Worm (Caenorhabditis elegans) whole organism, L4 larva: Measurements from ENCODE around the gene C04E7.3.

ENCODE experiments used
- D1046.2 ChIP-seq: fragments of 200-800 bp; sonication (Bioruptor generic); IDR thresholded peaks from 2 replicates; pipeline ENCODE4 v1.3.6; 2022; ENCODE audit warnings: missing genetic modification characterization, missing compliant biosample characterization
- F10B5.3 ChIP-seq: sonication (generic microtip); optimal IDR thresholded peaks from 2 replicates; lab custom pipeline; 2016; ENCODE audit warnings: mild to moderate bottlenecking, missing genetic modification characterization, missing compliant biosample characterization
- F26F4.8 ChIP-seq: fragments of 200-800 bp; sonication (Bioruptor generic); conservative IDR thresholded peaks from 2 replicates; pipeline ENCODE4 v1.3.6; 2022; ENCODE audit warnings: missing genetic modification characterization, missing compliant biosample characterization
- T20F7.1 ChIP-seq: fragments of 200-800 bp; sonication (Bioruptor generic); optimal IDR thresholded peaks from 2 replicates; lab custom pipeline; 2018; ENCODE audit warnings: mild to moderate bottlenecking, missing genetic modification characterization, missing compliant biosample characterization
- T26A8.4 ChIP-seq: fragments of 200-800 bp; sonication (Bioruptor generic); IDR thresholded peaks from 2 replicates; pipeline ENCODE4 v1.3.6; 2022; ENCODE audit warnings: missing genetic modification characterization, missing compliant biosample characterization
- Y105C5A.15 ChIP-seq: fragments of 200-800 bp; sonication (Bioruptor generic); IDR thresholded peaks from 2 replicates; pipeline ENCODE4 v1.3.6; 2022; ENCODE audit warnings: missing genetic modification characterization, missing compliant biosample characterization
- ZK337.2 ChIP-seq: fragments of 200-800 bp; sonication (Bioruptor generic); IDR thresholded peaks from 2 replicates; pipeline ENCODE4 v1.3.6; 2022; ENCODE audit warnings: missing genetic modification reagents, missing genetic modification characterization, missing compliant biosample characterization
- ZK546.5 ChIP-seq, 2 experiments: sonication (generic microtip); optimal IDR thresholded peaks; 2 replicates each; lab custom pipeline; 2017; ENCODE audit warnings: missing biosample characterization in 2 of 2, missing genetic modification characterization in 2 of 2
- aha-1 ChIP-seq: fragments of 150-350 bp; peaks from one replicate; lab custom pipeline; 2014; ENCODE audit warnings: missing biosample characterization, missing genetic modification characterization
- ama-1 ChIP-seq: fragments of 150-350 bp; optimal IDR thresholded peaks from 2 replicates; lab custom pipeline; 2014; ENCODE audit warnings: inconsistent platforms, mixed read lengths
- arid-1 ChIP-seq: fragments of 200-800 bp; sonication (Bioruptor generic); conservative IDR thresholded peaks from 2 replicates; pipeline ENCODE4 v1.3.6; 2022; ENCODE audit warnings: missing genetic modification reagents, missing genetic modification characterization, missing compliant biosample characterization
- attf-4 ChIP-seq: sonication (generic microtip); optimal IDR thresholded peaks from 3 replicates; lab custom pipeline; 2017; ENCODE audit warnings: missing biosample characterization, missing genetic modification characterization
- ceh-20 ChIP-seq: fragments of 200-800 bp; sonication (Bioruptor generic); IDR thresholded peaks from 2 replicates; pipeline ENCODE4 v1.3.6; 2022; ENCODE audit warnings: missing genetic modification reagents, missing genetic modification characterization, missing compliant biosample characterization
- ceh-28 ChIP-seq: fragments of 150-350 bp; optimal IDR thresholded peaks from 2 replicates; lab custom pipeline; 2014; ENCODE audit warnings: missing biosample characterization, missing genetic modification reagents, missing genetic modification characterization
- ceh-32 ChIP-seq: sonication (generic microtip); optimal IDR thresholded peaks from 2 replicates; lab custom pipeline; 2016; ENCODE audit warnings: mild to moderate bottlenecking, missing genetic modification characterization, missing compliant biosample characterization; ENCODE audit not compliant: poor library complexity
- ctbp-1 ChIP-seq: fragments of 200-800 bp; sonication (Bioruptor generic); IDR thresholded peaks from 2 replicates; pipeline ENCODE4 v1.3.6; 2022; ENCODE audit warnings: missing genetic modification reagents, missing genetic modification characterization, missing compliant biosample characterization
- daf-12 ChIP-seq: fragments of 150-350 bp; optimal IDR thresholded peaks from 2 replicates; lab custom pipeline; 2014; ENCODE audit warnings: missing biosample characterization, missing genetic modification reagents, missing genetic modification characterization
- dmd-6 ChIP-seq: fragments of 200-800 bp; sonication (Bioruptor generic); IDR thresholded peaks from 2 replicates; pipeline ENCODE4 v1.3.6; 2022; ENCODE audit warnings: missing genetic modification reagents, missing genetic modification characterization, missing compliant biosample characterization
- dmd-9 ChIP-seq: fragments of 200-800 bp; sonication (Bioruptor generic); IDR thresholded peaks from 2 replicates; pipeline ENCODE4 v1.3.6; 2022; ENCODE audit warnings: missing genetic modification reagents, missing genetic modification characterization, missing compliant biosample characterization
- dpl-1 ChIP-seq: fragments of 150-350 bp; optimal IDR thresholded peaks from 2 replicates; lab custom pipeline; 2014; ENCODE audit warnings: missing biosample characterization, missing genetic modification reagents, missing genetic modification characterization
- egl-43 ChIP-seq: fragments of 200-800 bp; sonication (Bioruptor generic); IDR thresholded peaks from 2 replicates; pipeline ENCODE4 v1.3.6; 2022; ENCODE audit warnings: missing genetic modification reagents, missing genetic modification characterization, missing compliant biosample characterization
- gei-8 ChIP-seq: fragments of 200-800 bp; sonication (Bioruptor generic); optimal IDR thresholded peaks from 2 replicates; lab custom pipeline; 2018; ENCODE audit warnings: mild to moderate bottlenecking, missing genetic modification characterization, missing compliant biosample characterization
- hif-1 ChIP-seq, 2 experiments: sonication (generic microtip); optimal IDR thresholded peaks; 2 replicates each; lab custom pipeline; 2016 to 2017; ENCODE audit warnings: missing compliant biosample characterization in 2 of 2, missing genetic modification characterization in 2 of 2, missing genetic modification reagents in 2 of 2, missing genotype in 2 of 2, mild to moderate bottlenecking in 1 of 2
- hlh-30 ChIP-seq: sonication (generic microtip); optimal IDR thresholded peaks from 2 replicates; lab custom pipeline; 2017; ENCODE audit warnings: antibody characterized with exemption, mild to moderate bottlenecking, missing genetic modification characterization, missing compliant biosample characterization; ENCODE audit not compliant: insufficient read depth
- lin-15B ChIP-seq: fragments of 150-350 bp; sonication (generic microtip); optimal IDR thresholded peaks from 3 replicates; lab custom pipeline; 2014; ENCODE audit warnings: missing biosample characterization, missing genetic modification characterization
- lir-3 ChIP-seq: sonication (generic microtip); optimal IDR thresholded peaks from 2 replicates; lab custom pipeline; 2016; ENCODE audit warnings: mild to moderate bottlenecking, missing genetic modification characterization, missing compliant biosample characterization
- mdt-29 ChIP-seq: fragments of 200-800 bp; sonication (Bioruptor generic); IDR thresholded peaks from 2 replicates; pipeline ENCODE4 v1.3.6; 2022; ENCODE audit warnings: missing genetic modification reagents, missing genetic modification characterization, missing compliant biosample characterization
- nhr-10 ChIP-seq: fragments of 150-350 bp; optimal IDR thresholded peaks from 2 replicates; lab custom pipeline; 2014; ENCODE audit warnings: missing biosample characterization, missing genetic modification characterization
- nhr-11 ChIP-seq: fragments of 150-350 bp; optimal IDR thresholded peaks from 2 replicates; lab custom pipeline; 2014; ENCODE audit warnings: missing biosample characterization, missing genetic modification characterization
- nhr-25 ChIP-seq: sonication (generic microtip); optimal IDR thresholded peaks from 2 replicates; lab custom pipeline; 2017; ENCODE audit warnings: missing genetic modification characterization, mild to moderate bottlenecking, missing compliant biosample characterization, antibody characterized with exemption, moderate library complexity, borderline replicate concordance; ENCODE audit not compliant: insufficient read depth
- nhr-28 ChIP-seq: fragments of 150-350 bp; optimal IDR thresholded peaks from 2 replicates; lab custom pipeline; 2014; ENCODE audit warnings: missing biosample characterization, missing genetic modification characterization
- nhr-41 ChIP-seq: fragments of 200-800 bp; sonication (Bioruptor generic); IDR thresholded peaks from 2 replicates; pipeline ENCODE4 v1.3.6; 2022; ENCODE audit warnings: missing genetic modification reagents, missing genetic modification characterization, missing compliant biosample characterization
- nhr-6 ChIP-seq: fragments of 150-350 bp; optimal IDR thresholded peaks from 2 replicates; lab custom pipeline; 2014; ENCODE audit warnings: missing biosample characterization, missing genetic modification characterization
- nhr-77 ChIP-seq: fragments of 150-350 bp; optimal IDR thresholded peaks from 2 replicates; lab custom pipeline; 2014; ENCODE audit warnings: missing biosample characterization, missing genetic modification characterization
- pha-4 ChIP-seq, 2 experiments: fragments of 150-350 bp in 1 of 2; fragments of 200-800 bp in 1 of 2; sonication (Bioruptor generic) in 1 of 2; IDR thresholded peaks in 1 of 2; optimal IDR thresholded peaks in 1 of 2; 2 replicates each; pipeline versions ENCODE4 v1.3.6 to Lab custom; 2014 to 2022; ENCODE audit warnings: missing genetic modification characterization in 2 of 2, missing genetic modification reagents in 2 of 2, missing biosample characterization in 1 of 2, missing compliant biosample characterization in 1 of 2
- php-3 ChIP-seq: fragments of 200-800 bp; sonication (Bioruptor generic); IDR thresholded peaks from 2 replicates; pipeline ENCODE4 v1.3.6; 2022; ENCODE audit warnings: missing genetic modification reagents, missing genetic modification characterization, missing compliant biosample characterization
- saeg-2 ChIP-seq: fragments of 200-800 bp; sonication (Bioruptor generic); IDR thresholded peaks from 2 replicates; pipeline ENCODE4 v1.3.6; 2022; ENCODE audit warnings: missing genetic modification reagents, missing genetic modification characterization, missing compliant biosample characterization
- set-16 ChIP-seq: fragments of 200-800 bp; sonication (Bioruptor generic); IDR thresholded peaks from 2 replicates; pipeline ENCODE4 v1.3.6; 2022; ENCODE audit warnings: missing genetic modification reagents, missing genetic modification characterization, missing compliant biosample characterization
- skn-1 ChIP-seq: fragments of 150-350 bp; optimal IDR thresholded peaks from 2 replicates; lab custom pipeline; 2014; ENCODE audit warnings: missing biosample characterization, missing genetic modification characterization
- snpc-4 ChIP-seq: fragments of 150-350 bp; optimal IDR thresholded peaks from 2 replicates; lab custom pipeline; 2014; ENCODE audit warnings: missing biosample characterization, missing genetic modification characterization
- spr-3 ChIP-seq: fragments of 200-800 bp; sonication (Bioruptor generic); optimal IDR thresholded peaks from 2 replicates; lab custom pipeline; 2018; ENCODE audit warnings: mild to moderate bottlenecking, missing genetic modification characterization, missing compliant biosample characterization
- tag-97 ChIP-seq: fragments of 200-800 bp; sonication (Bioruptor generic); IDR thresholded peaks from 2 replicates; pipeline ENCODE4 v1.3.6; 2022; ENCODE audit warnings: missing genetic modification characterization, missing compliant biosample characterization
- tra-1 ChIP-seq: fragments of 200-800 bp; sonication (Bioruptor generic); IDR thresholded peaks from 2 replicates; pipeline ENCODE4 v1.3.6; 2022; ENCODE audit warnings: missing genetic modification reagents, missing genetic modification characterization, missing compliant biosample characterization
- unc-62 ChIP-seq, 3 experiments: fragments of 150-350 bp in 1 of 3; sonication (generic microtip); optimal IDR thresholded peaks in 2 of 3; peaks in 1 of 3; 1 replicate in 1 of 3; 2 replicates in 2 of 3; lab custom pipeline; 2014 to 2017; ENCODE audit warnings: missing biosample characterization in 3 of 3, missing genetic modification characterization in 3 of 3, missing genetic modification reagents in 3 of 3, missing genotype in 1 of 3
- vab-7 ChIP-seq: fragments of 200-800 bp; sonication (Bioruptor generic); IDR thresholded peaks from 2 replicates; pipeline ENCODE4 v1.3.6; 2022; ENCODE audit warnings: missing genetic modification reagents, missing genetic modification characterization, missing compliant biosample characterization
- zfp-2 ChIP-seq: sonication (generic microtip); optimal IDR thresholded peaks from 2 replicates; lab custom pipeline; 2016; ENCODE audit warnings: mild to moderate bottlenecking, missing genetic modification characterization, missing compliant biosample characterization
- zip-2 ChIP-seq: fragments of 150-350 bp; optimal IDR thresholded peaks from 2 replicates; lab custom pipeline; 2014; ENCODE audit warnings: missing biosample characterization, missing genetic modification characterization
- ztf-7 ChIP-seq: fragments of 150-350 bp; optimal IDR thresholded peaks from 2 replicates; lab custom pipeline; 2014; ENCODE audit warnings: missing biosample characterization, missing genetic modification characterization

C04E7.3 gene

ce11 chrX:357792-358191, 10.8 kb upstream of the C04E7.3 start, which contains the start of gene C04E7.1:
Gene C04E7.1, plus strand, starts transcription at chrX:358092.
- no peak for TF ChIP-seq pha-4 (GFP tag; IDR thresholded peaks at IDR 0.05; lab: Robert Waterston, UW)
- TF ChIP-seq pha-4 (tag; optimal IDR thresholded peaks at IDR 0.05; lab: Kevin White, UChicago) = no peak
- TF ChIP-seq vab-7 (GFP tag; lab: Robert Waterston, UW) = no peak
- no peak for TF ChIP-seq nhr-10 (tag; lab: Kevin White, UChicago)
- TF ChIP-seq ceh-28 (tag; lab: Kevin White, UChicago) = no peak
- TF ChIP-seq F10B5.3 (tag; lab: Kevin White, UChicago) = no peak
- TF ChIP-seq spr-3 (GFP tag; lab: Kevin White, UChicago) = no peak
- no peak for TF ChIP-seq T26A8.4 (GFP tag; lab: Robert Waterston, UW)
- no peak for TF ChIP-seq skn-1 (tag; lab: Kevin White, UChicago)
- TF ChIP-seq daf-12 (tag; lab: Kevin White, UChicago) = no peak
- TF ChIP-seq dmd-9 = no peak
- no peak for TF ChIP-seq nhr-11

ce11 chrX:353134-353669, 6.2 kb upstream of the C04E7.3 start, which contains the start of gene sor-3:
Gene sor-3, plus strand, starts transcription at chrX:353619.
- TF ChIP-seq nhr-77 (tag; lab: Kevin White, UChicago) = peak; percentile 82
- TF ChIP-seq attf-4 = no peak
- TF ChIP-seq tra-1 (GFP tag; lab: Robert Waterston, UW) = peak; percentile 81
- TF ChIP-seq mdt-29 = 0 out of 2 replicates have a peak, but pooled peaks have one; percentile 9
- no peak for TF ChIP-seq lin-15B (tag; lab: Kevin White, UChicago)
- TF ChIP-seq nhr-6 (tag; lab: Kevin White, UChicago) = peak; percentile 82
- TF ChIP-seq tag-97 (GFP tag; lab: Robert Waterston, UW) = no peak
- TF ChIP-seq T20F7.1 = peak; percentile 89
- no peak for TF ChIP-seq unc-62 (GFP tag; optimal IDR thresholded peaks at IDR 0.05 in 1 of 2; lab: Kevin White, UChicago)
- no peak for TF ChIP-seq unc-62 (tag; optimal IDR thresholded peaks at IDR 0.05; lab: Kevin White, UChicago)
- peak; percentile 94 for TF ChIP-seq egl-43
- peak; percentile 84 for TF ChIP-seq nhr-41 (GFP tag; lab: Robert Waterston, UW)
- peak; percentile 76; the same call in 1 of the 2 replicates for TF ChIP-seq Y105C5A.15
- peak; percentile 28 for TF ChIP-seq zip-2 (tag; lab: Kevin White, UChicago)
- peak; percentile 86 for TF ChIP-seq lir-3 (tag; lab: Kevin White, UChicago)
- peak; percentile 62 for TF ChIP-seq ceh-32
- peak; percentile 77 for TF ChIP-seq dmd-6
- TF ChIP-seq snpc-4 (tag; lab: Kevin White, UChicago) = no peak
- peak; percentile 70 for TF ChIP-seq F10B5.3 (tag; lab: Kevin White, UChicago)
- peak; percentile 58 for TF ChIP-seq zfp-2 (tag; lab: Kevin White, UChicago)
- peak; percentile 24 for TF ChIP-seq gei-8 (GFP tag; lab: Kevin White, UChicago)
- TF ChIP-seq F26F4.8 (GFP tag; lab: Robert Waterston, UW) = peak; percentile 91
- TF ChIP-seq D1046.2 = peak; percentile 88
- TF ChIP-seq pha-4 (GFP tag; IDR thresholded peaks at IDR 0.05; lab: Robert Waterston, UW) = peak; percentile 95
- TF ChIP-seq pha-4 (tag; optimal IDR thresholded peaks at IDR 0.05; lab: Kevin White, UChicago) = no peak
- TF ChIP-seq vab-7 (GFP tag; lab: Robert Waterston, UW) = peak; percentile 93
- TF ChIP-seq hlh-30 = peak; percentile 65
- peak; percentile 93 for TF ChIP-seq aha-1
- TF ChIP-seq ceh-20 = peak; percentile 74
- peak; percentile 63 for TF ChIP-seq ZK337.2
- TF ChIP-seq ZK546.5 (tag; optimal IDR thresholded peaks at IDR 0.05; lab: Kevin White, UChicago) = no peak
- no peak for TF ChIP-seq set-16 (GFP tag; lab: Robert Waterston, UW)
- TF ChIP-seq ctbp-1 (GFP tag; lab: Robert Waterston, UW) = peak; percentile 83
- peak; percentile 64; the same call in 1 of the 2 replicates for TF ChIP-seq saeg-2 (GFP tag; lab: Robert Waterston, UW)
- peak; percentile 55 for TF ChIP-seq php-3 (GFP tag; lab: Robert Waterston, UW)
- peak; percentile 35 for TF ChIP-seq dpl-1 (GFP tag; lab: Kevin White, UChicago)
- TF ChIP-seq hif-1 (tag; optimal IDR thresholded peaks at IDR 0.05; lab: Kevin White, UChicago) = peak in 1 of 2 experiments; percentile 74
- peak; percentile 66 for TF ChIP-seq nhr-25 (tag; lab: Kevin White, UChicago)
- peak; percentile 91 for TF ChIP-seq arid-1 (GFP tag; lab: Robert Waterston, UW)
- peak; percentile 85 for TF ChIP-seq nhr-28 (tag; lab: Kevin White, UChicago)
- peak; percentile 71 for TF ChIP-seq ztf-7 (tag; lab: Kevin White, UChicago)
- no peak for TF ChIP-seq ama-1 (lab: Kevin White, UChicago)
